Fruit fly (Drosophila melanogaster) whole organism, wandering third instar larva: Measurements from ENCODE around the gene trn.

Experiments used
- GATAd ChIP-seq: sonication (Bioruptor generic); optimal IDR thresholded peaks from 2 replicates; lab custom pipeline; 2016; ENCODE audit warnings: missing biosample characterization, missing genetic modification characterization
- Hr78 ChIP-seq: fragments of >200 bp; optimal IDR thresholded peaks from 2 replicates; lab custom pipeline; 2017; ENCODE audit warnings: missing biosample characterization, missing genetic modification characterization
- Mio ChIP-seq: sonication (Bioruptor generic); optimal IDR thresholded peaks from 2 replicates; lab custom pipeline; 2016; ENCODE audit warnings: missing biosample characterization, missing genetic modification characterization
- OdsH ChIP-seq: fragments of 200-800 bp; sonication (Bioruptor generic); optimal IDR thresholded peaks from 2 replicates; lab custom pipeline; 2016; ENCODE audit warnings: missing biosample characterization, mild to moderate bottlenecking, missing genetic modification characterization
- Rel ChIP-seq, 2 experiments: fragments of 200-800 bp; sonication (Bioruptor generic) in 1 of 2; optimal IDR thresholded peaks; 2 replicates in 1 of 2; 3 replicates in 1 of 2; lab custom pipeline; 2016 to 2019; ENCODE audit warnings: mild to moderate bottlenecking in 2 of 2, missing biosample characterization in 2 of 2, missing genetic modification characterization in 2 of 2, moderate library complexity in 1 of 2
- fru ChIP-seq: fragments of 200-800 bp; sonication (Bioruptor generic); optimal IDR thresholded peaks from 3 replicates; lab custom pipeline; 2016; ENCODE audit warnings: missing biosample characterization, mild to moderate bottlenecking, missing genetic modification characterization
- pan ChIP-seq: fragments of >200 bp; optimal IDR thresholded peaks from 2 replicates; lab custom pipeline; 2017

dm6 chr3L:13133140-13133539 is 19.1 kb downstream of the trn start:
- TF ChIP-seq fru (no peak), GATAd (no peak), Rel (GFP tag; optimal IDR thresholded peaks at IDR 0.05; lab: Kevin White, UChicago) (no peak), Rel (tag; optimal IDR thresholded peaks at IDR 0.05; lab: Kevin White, UChicago) (no peak), OdsH (GFP tag; lab: Kevin White, UChicago) (no peak), pan (no peak), Mio (GFP tag; lab: Kevin White, UChicago) (no peak), Hr78 (GFP tag; lab: Kevin White, UChicago) (no peak)
